Worm (Caenorhabditis elegans) whole organism, young adult: ENCODE measurements around the gene nrf-6.

Source experiments
- B0261.1 ChIP-seq: sonication (generic microtip); optimal IDR thresholded peaks from 2 replicates; lab custom pipeline; 2016; ENCODE audit warnings: mild to moderate bottlenecking, missing genetic modification characterization, moderate library complexity, missing compliant biosample characterization
- D2030.7 ChIP-seq: fragments of 200-800 bp; sonication (Bioruptor generic); IDR thresholded peaks from 2 replicates; pipeline ENCODE4 v1.3.6; 2022; ENCODE audit warnings: missing genetic modification reagents, missing genetic modification characterization, missing compliant biosample characterization
- F52B5.7 ChIP-seq: sonication (generic microtip); optimal IDR thresholded peaks from 2 replicates; lab custom pipeline; 2016; ENCODE audit warnings: mild to moderate bottlenecking, missing genetic modification characterization, missing compliant biosample characterization
- F57C9.4 ChIP-seq: sonication (generic microtip); optimal IDR thresholded peaks from 2 replicates; lab custom pipeline; 2017; ENCODE audit warnings: mild to moderate bottlenecking, missing genetic modification characterization, missing compliant biosample characterization
- K11D2.4 ChIP-seq: fragments of 200-800 bp; sonication (Bioruptor generic); IDR thresholded peaks from 2 replicates; pipeline ENCODE4 v1.3.6; 2022; ENCODE audit warnings: missing genetic modification reagents, missing genetic modification characterization, missing compliant biosample characterization
- K12H6.12 ChIP-seq: fragments of 200-800 bp; sonication (Bioruptor generic); optimal IDR thresholded peaks from 2 replicates; lab custom pipeline; 2018; ENCODE audit warnings: mild to moderate bottlenecking, missing genetic modification characterization, missing compliant biosample characterization
- T07F8.4 ChIP-seq: sonication (generic microtip); optimal IDR thresholded peaks from 2 replicates; lab custom pipeline; 2016; ENCODE audit warnings: mild to moderate bottlenecking, missing genetic modification characterization, moderate library complexity, missing compliant biosample characterization
- T26A5.8 ChIP-seq: sonication (generic microtip); optimal IDR thresholded peaks from 2 replicates; lab custom pipeline; 2016; ENCODE audit warnings: missing genetic modification characterization, missing compliant biosample characterization
- Y53G8AR.9 ChIP-seq: fragments of 200-800 bp; sonication (Bioruptor generic); conservative IDR thresholded peaks from 2 replicates; pipeline ENCODE4 v1.3.6; 2022; ENCODE audit warnings: missing genetic modification reagents, missing genetic modification characterization, missing compliant biosample characterization
- Y79H2A.3 ChIP-seq: fragments of 200-800 bp; sonication (Bioruptor generic); conservative IDR thresholded peaks from 2 replicates; pipeline ENCODE4 v1.3.6; 2022; ENCODE audit warnings: missing genetic modification reagents, missing genetic modification characterization, missing compliant biosample characterization
- ZK185.1 ChIP-seq: sonication (generic microtip); optimal IDR thresholded peaks from 2 replicates; lab custom pipeline; 2016; ENCODE audit warnings: mild to moderate bottlenecking, missing genetic modification characterization, missing compliant biosample characterization; ENCODE audit not compliant: poor library complexity, severe bottlenecking
- aptf-3 ChIP-seq: fragments of 200-800 bp; sonication (Bioruptor generic); IDR thresholded peaks from 2 replicates; pipeline ENCODE4 v1.3.6; 2022; ENCODE audit warnings: missing genetic modification characterization, missing compliant biosample characterization
- attf-6 ChIP-seq: fragments of 200-800 bp; sonication (Bioruptor generic); IDR thresholded peaks from 2 replicates; pipeline ENCODE4 v1.3.6; 2022; ENCODE audit warnings: missing genetic modification reagents, missing genetic modification characterization, missing compliant biosample characterization
- bed-1 ChIP-seq: fragments of 200-800 bp; sonication (Bioruptor generic); IDR thresholded peaks from 2 replicates; pipeline ENCODE4 v1.3.6; 2022; ENCODE audit warnings: missing genetic modification reagents, missing genetic modification characterization, missing compliant biosample characterization
- ceh-27 ChIP-seq: fragments of 200-800 bp; sonication (Bioruptor generic); optimal IDR thresholded peaks from 2 replicates; lab custom pipeline; 2018; ENCODE audit warnings: mild to moderate bottlenecking, missing genetic modification characterization, moderate library complexity, missing compliant biosample characterization
- ceh-40 ChIP-seq: fragments of 200-800 bp; sonication (Bioruptor generic); IDR thresholded peaks from 2 replicates; pipeline ENCODE4 v1.3.6; 2022; ENCODE audit warnings: missing genetic modification characterization, missing compliant biosample characterization
- ceh-79 ChIP-seq: sonication (generic microtip); optimal IDR thresholded peaks from 2 replicates; lab custom pipeline; 2017; ENCODE audit warnings: mild to moderate bottlenecking, missing genetic modification characterization, missing compliant biosample characterization
- ceh-91 ChIP-seq: fragments of 200-800 bp; sonication (Bioruptor generic); IDR thresholded peaks from 2 replicates; pipeline ENCODE4 v1.3.6; 2022; ENCODE audit warnings: missing genetic modification reagents, missing genetic modification characterization, missing compliant biosample characterization
- chd-7 ChIP-seq: sonication (generic microtip); optimal IDR thresholded peaks from 2 replicates; lab custom pipeline; 2016; ENCODE audit warnings: mild to moderate bottlenecking, missing genetic modification characterization, moderate library complexity, missing compliant biosample characterization
- dpl-1 ChIP-seq: fragments of 150-350 bp; optimal IDR thresholded peaks from 2 replicates; lab custom pipeline; 2014; ENCODE audit warnings: missing biosample characterization, missing genetic modification reagents, missing genetic modification characterization
- efl-1 ChIP-seq: fragments of 150-350 bp; optimal IDR thresholded peaks from 2 replicates; lab custom pipeline; 2014; ENCODE audit warnings: missing biosample characterization, missing genetic modification reagents, missing genetic modification characterization
- egl-18 ChIP-seq: fragments of 200-800 bp; sonication (Bioruptor generic); IDR thresholded peaks from 2 replicates; pipeline ENCODE4 v1.3.6; 2022; ENCODE audit warnings: missing genetic modification reagents, missing genetic modification characterization, missing compliant biosample characterization
- ekl-4 ChIP-seq: fragments of 200-800 bp; sonication (Bioruptor generic); IDR thresholded peaks from 2 replicates; pipeline ENCODE4 v1.3.6; 2022; ENCODE audit warnings: missing genetic modification reagents, missing genetic modification characterization, missing compliant biosample characterization
- ets-4 ChIP-seq: fragments of 200-800 bp; sonication (Bioruptor generic); optimal IDR thresholded peaks from 2 replicates; lab custom pipeline; 2018; ENCODE audit warnings: mild to moderate bottlenecking, missing genetic modification characterization, missing compliant biosample characterization
- fkh-3 ChIP-seq: sonication (generic microtip); optimal IDR thresholded peaks from 2 replicates; lab custom pipeline; 2016; ENCODE audit warnings: mild to moderate bottlenecking, missing genetic modification characterization, missing compliant biosample characterization
- him-1 ChIP-seq: sonication (generic microtip); optimal IDR thresholded peaks from 2 replicates; lab custom pipeline; 2016; ENCODE audit warnings: missing genotype, missing genetic modification reagents, missing genetic modification characterization, missing compliant biosample characterization
- hmg-20 ChIP-seq: fragments of 200-800 bp; sonication (Bioruptor generic); IDR thresholded peaks from 2 replicates; pipeline ENCODE4 v1.3.6; 2022; ENCODE audit warnings: missing genetic modification reagents, missing genetic modification characterization, missing compliant biosample characterization
- hsf-1 ChIP-seq: fragments of 200-800 bp; sonication (Bioruptor generic); IDR thresholded peaks from 2 replicates; pipeline ENCODE4 v1.3.6; 2022; ENCODE audit warnings: missing genetic modification reagents, missing genetic modification characterization, missing compliant biosample characterization
- lag-1 ChIP-seq: fragments of 200-800 bp; sonication (Bioruptor generic); IDR thresholded peaks from 2 replicates; pipeline ENCODE4 v1.3.6; 2022; ENCODE audit warnings: missing genetic modification reagents, missing genetic modification characterization, missing compliant biosample characterization
- let-526 ChIP-seq: fragments of 200-800 bp; sonication (Bioruptor generic); IDR thresholded peaks from 2 replicates; pipeline ENCODE4 v1.3.6; 2022; ENCODE audit warnings: missing genetic modification reagents, missing genetic modification characterization, missing compliant biosample characterization
- lin-35 ChIP-seq, 3 experiments: fragments of 150-350 bp in 2 of 3; sonication (generic microtip) in 1 of 3; optimal IDR thresholded peaks; 2 replicates each; lab custom pipeline; 2014 to 2018; ENCODE audit warnings: missing biosample characterization in 3 of 3, missing genetic modification characterization in 3 of 3, missing genetic modification reagents in 3 of 3
- madf-10 ChIP-seq: sonication (generic microtip); optimal IDR thresholded peaks from 2 replicates; lab custom pipeline; 2016; ENCODE audit warnings: mild to moderate bottlenecking, missing genetic modification characterization, missing compliant biosample characterization
- madf-6 ChIP-seq: fragments of 200-800 bp; sonication (Bioruptor generic); IDR thresholded peaks from 2 replicates; pipeline ENCODE4 v1.3.6; 2022; ENCODE audit warnings: missing genetic modification reagents, missing genetic modification characterization, missing compliant biosample characterization
- nfya-1 ChIP-seq: sonication (generic microtip); optimal IDR thresholded peaks from 2 replicates; lab custom pipeline; 2017; ENCODE audit warnings: antibody characterized with exemption, missing compliant biosample characterization, missing genetic modification characterization, borderline replicate concordance; ENCODE audit not compliant: insufficient read depth
- nhr-27 ChIP-seq: fragments of 200-800 bp; sonication (Bioruptor generic); optimal IDR thresholded peaks from 2 replicates; lab custom pipeline; 2018; ENCODE audit warnings: mild to moderate bottlenecking, missing genetic modification characterization, moderate library complexity, missing compliant biosample characterization
- rcor-1 ChIP-seq: fragments of 200-800 bp; sonication (Bioruptor generic); IDR thresholded peaks from 2 replicates; pipeline ENCODE4 v1.3.6; 2022; ENCODE audit warnings: missing genetic modification reagents, missing genetic modification characterization, missing compliant biosample characterization
- rpc-1 ChIP-seq, 2 experiments: fragments of 150-350 bp in 1 of 2; sonication (generic microtip) in 1 of 2; optimal IDR thresholded peaks; 2 replicates each; lab custom pipeline; 2014 to 2018; ENCODE audit warnings: missing biosample characterization in 1 of 2, missing genetic modification characterization in 1 of 2, missing genetic modification reagents in 1 of 2, missing genotype in 1 of 2
- snpc-1.1 ChIP-seq: sonication (generic microtip); optimal IDR thresholded peaks from 2 replicates; lab custom pipeline; 2017; ENCODE audit warnings: missing genetic modification characterization, mild to moderate bottlenecking, missing compliant biosample characterization, antibody characterized with exemption, moderate library complexity, missing genotype, missing genetic modification reagents; ENCODE audit not compliant: insufficient read depth
- snpc-1.3 ChIP-seq: sonication (generic microtip); optimal IDR thresholded peaks from 2 replicates; lab custom pipeline; 2017; ENCODE audit warnings: missing genetic modification characterization, mild to moderate bottlenecking, missing compliant biosample characterization, antibody characterized with exemption, moderate library complexity, missing genotype, missing genetic modification reagents; ENCODE audit not compliant: insufficient read depth
- somi-1 ChIP-seq: fragments of 200-800 bp; sonication (Bioruptor generic); optimal IDR thresholded peaks from 2 replicates; lab custom pipeline; 2018; ENCODE audit warnings: mild to moderate bottlenecking, missing genetic modification characterization, missing compliant biosample characterization
- tbx-9 ChIP-seq: sonication (generic microtip); optimal IDR thresholded peaks from 2 replicates; lab custom pipeline; 2016; ENCODE audit warnings: borderline replicate concordance, missing genetic modification characterization, inconsistent platforms, missing compliant biosample characterization
- tlf-1 ChIP-seq: fragments of 200-800 bp; sonication (Bioruptor generic); optimal IDR thresholded peaks from 2 replicates; lab custom pipeline; 2018; ENCODE audit warnings: mild to moderate bottlenecking, missing genetic modification characterization, missing compliant biosample characterization
- unc-130 ChIP-seq: sonication (generic microtip); optimal IDR thresholded peaks from 2 replicates; lab custom pipeline; 2016; ENCODE audit warnings: missing genetic modification reagents, missing genetic modification characterization, missing compliant biosample characterization
- zfh-2 ChIP-seq: fragments of 200-800 bp; sonication (Bioruptor generic); conservative IDR thresholded peaks from 2 replicates; pipeline ENCODE4 v1.3.6; 2022; ENCODE audit warnings: missing genetic modification reagents, missing genetic modification characterization, missing compliant biosample characterization
- ztf-26 ChIP-seq: sonication (generic microtip); optimal IDR thresholded peaks from 2 replicates; lab custom pipeline; 2017; ENCODE audit warnings: missing genetic modification characterization, missing compliant biosample characterization
- ztf-6 ChIP-seq: fragments of 200-800 bp; sonication (Bioruptor generic); IDR thresholded peaks from 2 replicates; pipeline ENCODE4 v1.3.6; 2022; ENCODE audit warnings: missing genetic modification reagents, missing genetic modification characterization, missing compliant biosample characterization

nrf-6 gene

ce11 chrII:8028730-8029129 lies 3.8 kb downstream of the nrf-6 start:
- TF ChIP-seq F52B5.7 (tag; lab: Kevin White, UChicago), result no peak
- TF ChIP-seq lin-35 (GFP tag; optimal IDR thresholded peaks at IDR 0.05; lab: Kevin White, UChicago), result no peak
- TF ChIP-seq ceh-91 (GFP tag; lab: Robert Waterston, UW), result no peak
- TF ChIP-seq rpc-1 (optimal IDR thresholded peaks at IDR 0.05; lab: Kevin White, UChicago), result no peak
- TF ChIP-seq rpc-1 (tag; optimal IDR thresholded peaks at IDR 0.05; lab: Kevin White, UChicago), result no peak
- no peak for TF ChIP-seq ztf-26 (tag; lab: Kevin White, UChicago)
- peak; percentile 41 for TF ChIP-seq efl-1

ce11 chrII:8028246-8028694 lies 4.2 kb downstream of the nrf-6 start:
- TF ChIP-seq rcor-1 (GFP tag; lab: Robert Waterston, UW) (peak; percentile 61), D2030.7 (GFP tag; lab: Robert Waterston, UW) (no peak), ceh-27 (peak; percentile 87), ets-4 (GFP tag; lab: Kevin White, UChicago) (peak; percentile 15), unc-130 (peak; percentile 21), zfh-2 (peak; percentile 100), efl-1 (peak; percentile 30), ekl-4 (peak; percentile 89), aptf-3 (GFP tag; lab: Robert Waterston, UW) (no peak), tlf-1 (GFP tag; lab: Kevin White, UChicago) (peak; percentile 67), bed-1 (GFP tag; lab: Robert Waterston, UW) (no peak), ztf-6 (GFP tag; lab: Robert Waterston, UW) (peak; percentile 75; the same call in 1 of the 2 replicates), nfya-1 (no peak), F52B5.7 (tag; lab: Kevin White, UChicago) (peak; percentile 81), somi-1 (peak; percentile 86), Y79H2A.3 (no peak), madf-10 (tag; lab: Kevin White, UChicago) (peak; percentile 90), T07F8.4 (peak; percentile 46), madf-6 (GFP tag; lab: Robert Waterston, UW) (peak; percentile 38; the same call in 1 of the 2 replicates), egl-18 (GFP tag; lab: Robert Waterston, UW) (0 out of 2 replicates have a peak, but pooled peaks have one; percentile 66), T26A5.8 (tag; lab: Kevin White, UChicago) (peak; percentile 18), nhr-27 (tag; lab: Kevin White, UChicago) (no peak), dpl-1 (no peak), let-526 (GFP tag; lab: Robert Waterston, UW) (peak; percentile 88), hsf-1 (GFP tag; lab: Robert Waterston, UW) (0 out of 2 replicates have a peak, but pooled peaks have one; percentile 38), tbx-9 (tag; lab: Kevin White, UChicago) (no peak), lag-1 (no peak), hmg-20 (GFP tag; lab: Robert Waterston, UW) (no peak), chd-7 (tag; lab: Kevin White, UChicago) (peak; percentile 91), snpc-1.3 (tag; lab: Kevin White, UChicago) (no peak), K12H6.12 (tag; lab: Kevin White, UChicago) (peak; percentile 98), him-1 (no peak), F57C9.4 (no peak), fkh-3 (tag; lab: Kevin White, UChicago) (no peak), ZK185.1 (peak; percentile 41), Y53G8AR.9 (GFP tag; lab: Robert Waterston, UW) (0 out of 2 replicates have a peak, but pooled peaks have one; percentile 52), ceh-40 (GFP tag; lab: Robert Waterston, UW) (0 out of 2 replicates have a peak, but pooled peaks have one; percentile 30), B0261.1 (tag; lab: Kevin White, UChicago) (no peak), snpc-1.1 (no peak), attf-6 (GFP tag; lab: Robert Waterston, UW) (no peak), K11D2.4 (GFP tag; lab: Robert Waterston, UW) (peak; percentile 93), ceh-79 (tag; lab: Kevin White, UChicago) (no peak)
